Worm (Caenorhabditis elegans) whole organism, L2 larva: ENCODE measurements around the gene F55C10.5.

ENCODE experiments used
- ZK546.5 ChIP-seq: sonication (generic microtip); optimal IDR thresholded peaks from 2 replicates; lab custom pipeline; 2017; ENCODE audit warnings: missing biosample characterization, missing genetic modification characterization
- ama-1 ChIP-seq: fragments of 150-350 bp; optimal IDR thresholded peaks from 2 replicates; lab custom pipeline; 2018; ENCODE audit warnings: inconsistent platforms
- lin-11 ChIP-seq: fragments of 150-350 bp; sonication (generic microtip); optimal IDR thresholded peaks from 2 replicates; lab custom pipeline; 2014; ENCODE audit warnings: missing biosample characterization, missing genetic modification characterization, inconsistent platforms, mixed read lengths
- mab-5 ChIP-seq: fragments of 150-350 bp; optimal IDR thresholded peaks from 2 replicates; lab custom pipeline; 2014; ENCODE audit warnings: missing biosample characterization, missing genetic modification characterization
- nhr-10 ChIP-seq: sonication (generic microtip); optimal IDR thresholded peaks from 2 replicates; lab custom pipeline; 2017; ENCODE audit warnings: missing biosample characterization, missing genetic modification characterization
- nhr-11 ChIP-seq: fragments of 150-350 bp; optimal IDR thresholded peaks from 2 replicates; lab custom pipeline; 2014; ENCODE audit warnings: missing biosample characterization, missing genetic modification characterization
- nhr-77 ChIP-seq: fragments of 150-350 bp; optimal IDR thresholded peaks from 2 replicates; lab custom pipeline; 2014; ENCODE audit warnings: missing biosample characterization, missing genetic modification characterization
- unc-62 ChIP-seq: fragments of 150-350 bp; optimal IDR thresholded peaks from 2 replicates; lab custom pipeline; 2014; ENCODE audit warnings: missing biosample characterization, missing genetic modification reagents, missing genetic modification characterization

ce11 chrV:11341130-11341675 lies 41.7 kb upstream of the F55C10.5 start:
- TF ChIP-seq ama-1 (lab: Kevin White, UChicago) (no peak), nhr-10 (tag; lab: Kevin White, UChicago) (no peak), unc-62 (GFP tag; lab: Kevin White, UChicago) (no peak), nhr-11 (tag; lab: Kevin White, UChicago) (no peak), nhr-77 (tag; lab: Kevin White, UChicago) (no peak), lin-11 (no peak), ZK546.5 (tag; lab: Kevin White, UChicago) (no peak), mab-5 (tag; lab: Kevin White, UChicago) (no peak)
